Fruit fly (Drosophila melanogaster) whole organism, embryonic: ENCODE measurements around the gene CG42397.

Source experiments
- CG11093 ChIP-seq: fragments of 200-800 bp; sonication (Bioruptor generic); IDR thresholded peaks from 3 replicates; pipeline ENCODE4 v1.3.6; 2022; ENCODE audit warnings: missing biosample characterization, missing genetic modification characterization
- CG11398 ChIP-seq: fragments of 200-800 bp; sonication (Bioruptor generic); optimal IDR thresholded peaks from 2 replicates; lab custom pipeline; 2016; ENCODE audit warnings: missing biosample characterization, missing genetic modification characterization
- CG12104 ChIP-seq: fragments of 200-800 bp; sonication (Bioruptor generic); optimal IDR thresholded peaks from 3 replicates; lab custom pipeline; 2016; ENCODE audit warnings: missing biosample characterization, missing genetic modification characterization
- CG12219 ChIP-seq: fragments of 200-800 bp; sonication (Bioruptor generic); optimal IDR thresholded peaks from 3 replicates; lab custom pipeline; 2018; ENCODE audit warnings: missing biosample characterization, mild to moderate bottlenecking, missing genetic modification characterization
- CG13624 ChIP-seq: fragments of 200-800 bp; sonication (Bioruptor generic); optimal IDR thresholded peaks from 2 replicates; lab custom pipeline; 2016; ENCODE audit warnings: missing biosample characterization, missing genetic modification characterization
- CG14014 ChIP-seq: fragments of 200-800 bp; sonication (Bioruptor generic); IDR thresholded peaks from 2 replicates; pipeline ENCODE4 v1.3.6; 2022; ENCODE audit warnings: missing biosample characterization, missing genetic modification characterization
- CG14965 ChIP-seq: fragments of 200-800 bp; sonication (Bioruptor generic); optimal IDR thresholded peaks from 2 replicates; lab custom pipeline; 2016; ENCODE audit warnings: missing biosample characterization, missing genetic modification characterization, borderline replicate concordance
- CG15011 ChIP-seq: fragments of 200-800 bp; sonication (Bioruptor generic); optimal IDR thresholded peaks from 3 replicates; lab custom pipeline; 2018; ENCODE audit warnings: missing biosample characterization, mild to moderate bottlenecking, missing genetic modification characterization
- CG15073 ChIP-seq: fragments of 200-800 bp; sonication (Bioruptor generic); optimal IDR thresholded peaks from 2 replicates; lab custom pipeline; 2016; ENCODE audit warnings: missing biosample characterization, missing genetic modification characterization
- CG17568 ChIP-seq: fragments of 200-800 bp; sonication (Bioruptor generic); optimal IDR thresholded peaks from 2 replicates; lab custom pipeline; 2018; ENCODE audit warnings: missing biosample characterization, mild to moderate bottlenecking, missing genetic modification characterization, moderate library complexity
- CG2120 ChIP-seq: fragments of 200-800 bp; sonication (Bioruptor generic); optimal IDR thresholded peaks from 3 replicates; lab custom pipeline; 2016; ENCODE audit warnings: missing biosample characterization, missing genetic modification characterization
- CG2202 ChIP-seq: fragments of 200-800 bp; sonication (Bioruptor generic); optimal IDR thresholded peaks from 2 replicates; lab custom pipeline; 2018; ENCODE audit warnings: missing biosample characterization, mild to moderate bottlenecking, missing genetic modification characterization
- CG2889 ChIP-seq: fragments of 200-800 bp; sonication (Bioruptor generic); IDR thresholded peaks from 3 replicates; pipeline ENCODE4 v1.3.6; 2022; ENCODE audit warnings: missing biosample characterization, missing genetic modification characterization
- CG34224 ChIP-seq: fragments of 200-800 bp; sonication (Bioruptor generic); IDR thresholded peaks from 3 replicates; pipeline ENCODE4 v1.3.6; 2022; ENCODE audit warnings: missing biosample characterization, missing genetic modification characterization; ENCODE audit not compliant: partially characterized antibody
- CG4360 ChIP-seq: fragments of 200-800 bp; sonication (Bioruptor generic); IDR thresholded peaks from 2 replicates; pipeline ENCODE4 v1.3.6; 2022; ENCODE audit warnings: missing biosample characterization, missing genetic modification characterization
- CG4617 ChIP-seq: fragments of 200-800 bp; sonication (Bioruptor generic); optimal IDR thresholded peaks from 3 replicates; lab custom pipeline; 2016; ENCODE audit warnings: missing biosample characterization, missing genetic modification characterization, borderline replicate concordance
- CG4707 ChIP-seq: fragments of 200-800 bp; sonication (Bioruptor generic); optimal IDR thresholded peaks from 2 replicates; lab custom pipeline; 2018; ENCODE audit warnings: missing biosample characterization, mild to moderate bottlenecking, missing genetic modification characterization, moderate library complexity
- CrebB ChIP-seq: fragments of 200-800 bp; sonication (Bioruptor generic); optimal IDR thresholded peaks from 3 replicates; lab custom pipeline; 2018; ENCODE audit warnings: missing biosample characterization, mild to moderate bottlenecking, missing genetic modification characterization
- Dref ChIP-seq: fragments of 200-800 bp; sonication (Bioruptor generic); IDR thresholded peaks from 2 replicates; pipeline ENCODE4 v1.3.6; 2022; ENCODE audit warnings: missing biosample characterization, missing genetic modification characterization
- ERR ChIP-seq: fragments of 200-800 bp; sonication (Bioruptor generic); optimal IDR thresholded peaks from 2 replicates; lab custom pipeline; 2016; ENCODE audit warnings: missing biosample characterization, missing genetic modification characterization
- Eip74EF ChIP-seq, 2 experiments: fragments of 200-800 bp in 1 of 2; fragments of >200 bp in 1 of 2; sonication (Bioruptor generic) in 1 of 2; optimal IDR thresholded peaks; 2 replicates each; lab custom pipeline; 2017 to 2019; ENCODE audit warnings: missing biosample characterization in 2 of 2, missing genetic modification characterization in 2 of 2, mild to moderate bottlenecking in 1 of 2, moderate library complexity in 1 of 2
- Fer1 ChIP-seq: fragments of 200-800 bp; sonication (Bioruptor generic); optimal IDR thresholded peaks from 2 replicates; lab custom pipeline; 2017; ENCODE audit warnings: missing biosample characterization, mild to moderate bottlenecking, missing genetic modification characterization
- HLH3B ChIP-seq: fragments of 200-800 bp; sonication (Bioruptor generic); IDR thresholded peaks from 2 replicates; pipeline ENCODE4 v1.3.6; 2022; ENCODE audit warnings: missing biosample characterization, missing genetic modification characterization
- HmgD ChIP-seq: fragments of 200-800 bp; sonication (Bioruptor generic); optimal IDR thresholded peaks from 3 replicates; lab custom pipeline; 2016; ENCODE audit warnings: missing biosample characterization, missing genetic modification characterization
- Hr78 ChIP-seq, 2 experiments: fragments of 200-800 bp in 1 of 2; fragments of >200 bp in 1 of 2; sonication (Bioruptor generic) in 1 of 2; optimal IDR thresholded peaks; 2 replicates each; lab custom pipeline; 2017 to 2019; ENCODE audit warnings: missing biosample characterization in 2 of 2, missing genetic modification characterization in 2 of 2, mild to moderate bottlenecking in 1 of 2, moderate library complexity in 1 of 2
- Lim3 ChIP-seq: fragments of 200-800 bp; sonication (Bioruptor generic); IDR thresholded peaks from 2 replicates; pipeline ENCODE4 v1.3.6; 2022; ENCODE audit warnings: missing biosample characterization, missing genetic modification characterization
- Rx ChIP-seq: fragments of 200-800 bp; sonication (Bioruptor generic); IDR thresholded peaks from 2 replicates; pipeline ENCODE4 v1.3.6; 2022; ENCODE audit warnings: missing biosample characterization, missing genetic modification characterization
- Sox100B ChIP-seq: fragments of 200-800 bp; sonication (Bioruptor generic); optimal IDR thresholded peaks from 3 replicates; lab custom pipeline; 2018; ENCODE audit warnings: missing biosample characterization, mild to moderate bottlenecking, missing genetic modification characterization
- Sry-δ ChIP-seq: fragments of 200-800 bp; sonication (Bioruptor generic); optimal IDR thresholded peaks from 2 replicates; lab custom pipeline; 2016; ENCODE audit warnings: missing biosample characterization, missing genetic modification characterization
- Tbp ChIP-seq: fragments of >200 bp; optimal IDR thresholded peaks from 2 replicates; lab custom pipeline; 2018; ENCODE audit warnings: missing biosample characterization, missing genetic modification characterization
- amos ChIP-seq: fragments of 200-800 bp; sonication (Bioruptor generic); IDR thresholded peaks from 2 replicates; pipeline ENCODE4 v1.3.6; 2022; ENCODE audit warnings: missing biosample characterization, missing genetic modification characterization; ENCODE audit not compliant: partially characterized antibody
- ase ChIP-seq: fragments of 200-800 bp; sonication (Bioruptor generic); IDR thresholded peaks from 3 replicates; pipeline ENCODE4 v1.3.6; 2022; ENCODE audit warnings: missing biosample characterization, missing genetic modification characterization
- ash1 ChIP-seq: fragments of 200-800 bp; sonication (Bioruptor generic); optimal IDR thresholded peaks from 2 replicates; lab custom pipeline; 2018; ENCODE audit warnings: missing biosample characterization, mild to moderate bottlenecking, missing genetic modification characterization
- bcd ChIP-seq: fragments of 200-800 bp; sonication (Bioruptor generic); optimal IDR thresholded peaks from 2 replicates; lab custom pipeline; 2017; ENCODE audit warnings: missing biosample characterization, mild to moderate bottlenecking, missing genetic modification characterization
- cg ChIP-seq: fragments of 200-800 bp; sonication (Bioruptor generic); optimal IDR thresholded peaks from 3 replicates; lab custom pipeline; 2019; ENCODE audit warnings: missing biosample characterization, mild to moderate bottlenecking, missing genetic modification characterization, moderate library complexity
- ci ChIP-seq: fragments of 200-800 bp; sonication (Bioruptor generic); IDR thresholded peaks from 3 replicates; pipeline ENCODE4 v1.3.6; 2022; ENCODE audit warnings: missing biosample characterization, missing genetic modification characterization
- crp ChIP-seq, 2 experiments: fragments of 200-800 bp; sonication (Bioruptor generic); optimal IDR thresholded peaks; 2 replicates in 1 of 2; 3 replicates in 1 of 2; lab custom pipeline; 2017; ENCODE audit warnings: missing biosample characterization in 2 of 2, missing genetic modification characterization in 2 of 2, mild to moderate bottlenecking in 1 of 2, moderate library complexity in 1 of 2
- dan ChIP-seq: fragments of 200-800 bp; sonication (Bioruptor generic); IDR thresholded peaks from 2 replicates; pipeline ENCODE4 v1.3.6; 2022; ENCODE audit warnings: missing biosample characterization, missing genetic modification characterization
- klu ChIP-seq: fragments of 200-800 bp; sonication (Bioruptor generic); IDR thresholded peaks from 2 replicates; pipeline ENCODE4 v1.3.6; 2022; ENCODE audit warnings: missing biosample characterization, missing genetic modification characterization
- lmd ChIP-seq: fragments of 200-800 bp; sonication (Bioruptor generic); IDR thresholded peaks from 2 replicates; pipeline ENCODE4 v1.3.6; 2022; ENCODE audit warnings: missing biosample characterization, missing genetic modification characterization
- pfk ChIP-seq: fragments of 200-800 bp; sonication (Bioruptor generic); optimal IDR thresholded peaks from 2 replicates; lab custom pipeline; 2018; ENCODE audit warnings: missing biosample characterization, mild to moderate bottlenecking, missing genetic modification characterization, moderate library complexity
- ranshi ChIP-seq: fragments of 200-800 bp; sonication (Bioruptor generic); IDR thresholded peaks from 2 replicates; pipeline ENCODE4 v1.3.6; 2022; ENCODE audit warnings: missing biosample characterization, missing genetic modification characterization
- shn ChIP-seq: fragments of 200-800 bp; sonication (Bioruptor generic); optimal IDR thresholded peaks from 3 replicates; lab custom pipeline; 2016; ENCODE audit warnings: missing biosample characterization, missing genetic modification characterization
- sob ChIP-seq: fragments of 200-800 bp; sonication (Bioruptor generic); IDR thresholded peaks from 2 replicates; pipeline ENCODE4 v1.3.6; 2022; ENCODE audit warnings: missing biosample characterization, missing genetic modification characterization
- tll ChIP-seq, 2 experiments: fragments of 200-800 bp in 1 of 2; fragments of >200 bp in 1 of 2; sonication (Bioruptor generic) in 1 of 2; optimal IDR thresholded peaks; 2 replicates each; lab custom pipeline; 2017 to 2019; ENCODE audit warnings: missing biosample characterization in 2 of 2, missing genetic modification characterization in 2 of 2, mild to moderate bottlenecking in 1 of 2, moderate library complexity in 1 of 2
- tna ChIP-seq: fragments of 200-800 bp; sonication (Bioruptor generic); IDR thresholded peaks from 2 replicates; pipeline ENCODE4 v1.3.6; 2022; ENCODE audit warnings: missing biosample characterization, missing genetic modification characterization; ENCODE audit not compliant: partially characterized antibody
- zfh1 ChIP-seq: fragments of 200-800 bp; sonication (Bioruptor generic); IDR thresholded peaks from 3 replicates; pipeline ENCODE4 v1.3.6; 2022; ENCODE audit warnings: missing biosample characterization, missing genetic modification characterization

The CG42397 gene

DNA sequence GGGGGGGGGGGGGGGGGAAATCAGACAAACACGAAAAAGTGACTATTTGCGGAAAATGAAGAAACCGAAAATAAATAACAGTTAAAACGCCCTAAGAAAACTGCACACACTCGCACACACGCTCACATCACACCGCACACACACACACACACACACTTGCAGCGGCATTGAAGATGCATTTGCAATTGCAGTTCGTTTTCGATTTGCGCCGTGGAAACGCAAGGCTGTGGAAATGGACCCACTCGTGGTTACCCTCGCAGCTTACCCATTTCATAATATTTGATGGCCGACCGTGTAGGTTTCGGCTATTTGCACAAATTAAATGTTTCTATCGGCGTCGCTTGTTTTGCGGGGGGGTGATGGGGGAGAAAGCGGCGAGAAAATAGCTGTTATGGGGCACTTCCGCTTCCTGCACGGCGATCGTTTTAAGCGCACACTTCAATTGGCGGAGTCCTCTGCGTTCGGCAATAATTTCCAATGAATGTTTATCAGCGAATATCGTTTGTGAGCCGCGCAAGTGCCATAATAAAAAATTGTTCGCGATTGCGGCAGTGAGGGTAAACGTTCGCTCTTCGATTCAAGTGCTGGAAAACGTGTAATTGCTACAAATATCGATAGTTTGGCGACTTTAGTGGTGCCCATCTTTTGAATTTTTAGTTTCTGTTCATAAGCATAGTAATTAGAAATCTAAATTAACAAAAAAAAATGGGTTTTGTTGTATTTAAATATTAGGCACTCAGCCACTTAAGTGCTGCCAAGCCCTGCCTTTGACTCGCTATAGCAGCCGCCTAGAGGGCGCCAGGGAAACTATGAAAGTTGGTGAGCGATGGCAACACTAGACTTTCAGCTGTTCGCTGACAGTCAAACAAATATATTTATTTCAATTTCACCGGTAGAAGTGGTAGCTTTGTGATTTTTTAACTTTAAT, 29.0 kb upstream of the CG42397 start, which contains the start of the genes Pop2 and CG6928 (continued):
- peak; percentile 43; the same call in 1 of the 3 replicates for TF ChIP-seq CG2889 (GFP tag; lab: Robert Waterston, UW)
- no peak for TF ChIP-seq Eip74EF (GFP tag; optimal IDR thresholded peaks at IDR 0.05; lab: Kevin White, UChicago)
- TF ChIP-seq CG14965 (GFP tag; lab: Kevin White, UChicago), result no peak
- peak; percentile 39 for TF ChIP-seq CG17568 (GFP tag; lab: Kevin White, UChicago)
- no peak for TF ChIP-seq Tbp (GFP tag; lab: Kevin White, UChicago)
- peak; percentile 72 for TF ChIP-seq bcd (GFP tag; lab: Kevin White, UChicago)
- TF ChIP-seq HmgD (GFP tag; lab: Kevin White, UChicago), result peak; percentile 70
- TF ChIP-seq CG34224 (GFP tag; lab: Robert Waterston, UW), result peak; percentile 84
- peak; percentile 33 for TF ChIP-seq Fer1 (GFP tag; lab: Kevin White, UChicago)
- peak; percentile 90 for TF ChIP-seq CG2120 (GFP tag; lab: Kevin White, UChicago)
- TF ChIP-seq CG15073 (GFP tag; lab: Kevin White, UChicago), result no peak
- TF ChIP-seq ERR (GFP tag; lab: Kevin White, UChicago), result peak; percentile 59
- TF ChIP-seq CG2202 (tag; lab: Kevin White, UChicago), result no peak
- no peak for TF ChIP-seq pfk (GFP tag; lab: Kevin White, UChicago)
- peak; percentile 83 for TF ChIP-seq CG13624 (GFP tag; lab: Kevin White, UChicago)
- TF ChIP-seq zfh1 (GFP tag; lab: Robert Waterston, UW), result peak; percentile 73; the same call in 2 of the 3 replicates
- peak in 1 of 2 experiments; percentile 66 for TF ChIP-seq tll (GFP tag; optimal IDR thresholded peaks at IDR 0.05; lab: Kevin White, UChicago)
- TF ChIP-seq ase (GFP tag; lab: Robert Waterston, UW), result no peak
- peak; percentile 79 for TF ChIP-seq HLH3B (GFP tag; lab: Robert Waterston, UW)
- peak; percentile 40 for TF ChIP-seq CrebB (tag; lab: Kevin White, UChicago)
- peak; percentile 48; the same call in 2 of the 3 replicates for TF ChIP-seq CG11093 (GFP tag; lab: Robert Waterston, UW)
- TF ChIP-seq dan (GFP tag; lab: Robert Waterston, UW), result no peak
- peak; percentile 83 to 94 for TF ChIP-seq crp (GFP tag; optimal IDR thresholded peaks at IDR 0.05; lab: Kevin White, UChicago)
- peak; percentile 36; the same call in 1 of the 2 replicates for TF ChIP-seq Rx (GFP tag; lab: Robert Waterston, UW)
- peak; percentile 89 for TF ChIP-seq Sry-δ (GFP tag; lab: Kevin White, UChicago)
- TF ChIP-seq klu (GFP tag; lab: Robert Waterston, UW), result no peak; the same call in 1 of the 2 replicates
- peak; percentile 87 for TF ChIP-seq sob (GFP tag; lab: Robert Waterston, UW)
- TF ChIP-seq Lim3, result 0 out of 2 replicates have a peak, but pooled peaks have one; percentile 15
- TF ChIP-seq lmd (GFP tag; lab: Robert Waterston, UW), result peak; percentile 71
- peak; percentile 63; the same call in 1 of the 2 replicates for TF ChIP-seq CG14014 (GFP tag; lab: Robert Waterston, UW)
- TF ChIP-seq CG11398 (GFP tag; lab: Kevin White, UChicago), result peak; percentile 72
- TF ChIP-seq CG12219 (GFP tag; lab: Kevin White, UChicago), result no peak
- TF ChIP-seq Hr78 (GFP tag; optimal IDR thresholded peaks at IDR 0.05; lab: Kevin White, UChicago), result no peak
- TF ChIP-seq Sox100B (GFP tag; lab: Kevin White, UChicago), result no peak
- TF ChIP-seq CG4360, result no peak
- no peak for TF ChIP-seq ash1 (GFP tag; lab: Kevin White, UChicago)
- peak; percentile 69 for TF ChIP-seq Dref (GFP tag; lab: Robert Waterston, UW)
- TF ChIP-seq CG4707 (GFP tag; lab: Kevin White, UChicago), result no peak
- TF ChIP-seq shn, result peak; percentile 84
- TF ChIP-seq amos (GFP tag; lab: Robert Waterston, UW), result peak; percentile 83
- peak; percentile 97 for TF ChIP-seq CG4617 (GFP tag; lab: Kevin White, UChicago)
- peak; percentile 34; the same call in 1 of the 2 replicates for TF ChIP-seq tna (GFP tag; lab: Robert Waterston, UW)
- TF ChIP-seq ci, result peak; percentile 83
- TF ChIP-seq cg (GFP tag; lab: Kevin White, UChicago), result peak; percentile 88
- TF ChIP-seq CG12104 (GFP tag; lab: Kevin White, UChicago), result peak; percentile 49
- peak; percentile 65 for TF ChIP-seq ranshi
- TF ChIP-seq CG15011 (GFP tag; lab: Kevin White, UChicago), result peak; percentile 31
